Fruit fly (Drosophila melanogaster) whole organism, adult: ENCODE measurements around the gene inaF-D.

Source experiments
- CG11617 ChIP-seq: fragments of 200-800 bp; sonication (Bioruptor generic); optimal IDR thresholded peaks from 2 replicates; lab custom pipeline; 2017; ENCODE audit warnings: mild to moderate bottlenecking, missing biosample characterization, missing genetic modification reagents, missing genetic modification characterization
- CG14711 ChIP-seq: fragments of 200-800 bp; sonication (Bioruptor generic); optimal IDR thresholded peaks from 2 replicates; lab custom pipeline; 2018; ENCODE audit warnings: missing biosample characterization, mild to moderate bottlenecking, missing genetic modification characterization, moderate library complexity
- CG5204 ChIP-seq: fragments of 200-800 bp; sonication (Bioruptor generic); optimal IDR thresholded peaks from 2 replicates; lab custom pipeline; 2016; ENCODE audit warnings: missing biosample characterization, missing genetic modification characterization
- CG7045 ChIP-seq: fragments of 200-800 bp; sonication (Bioruptor generic); optimal IDR thresholded peaks from 2 replicates; lab custom pipeline; 2017; ENCODE audit warnings: missing biosample characterization, mild to moderate bottlenecking, missing genetic modification characterization
- CG7101 ChIP-seq: fragments of 200-800 bp; sonication (Bioruptor generic); optimal IDR thresholded peaks from 2 replicates; lab custom pipeline; 2018; ENCODE audit warnings: missing biosample characterization, mild to moderate bottlenecking, missing genetic modification characterization, moderate library complexity
- Clk ChIP-seq: fragments of 200-800 bp; sonication (Bioruptor generic); optimal IDR thresholded peaks from 2 replicates; lab custom pipeline; 2017; ENCODE audit warnings: missing biosample characterization, missing genetic modification characterization
- Crg-1 ChIP-seq: fragments of 200-800 bp; sonication (Bioruptor generic); optimal IDR thresholded peaks from 2 replicates; lab custom pipeline; 2016; ENCODE audit warnings: missing biosample characterization, missing genetic modification characterization
- Mnt ChIP-seq: fragments of 200-800 bp; sonication (Bioruptor generic); optimal IDR thresholded peaks from 2 replicates; lab custom pipeline; 2016; ENCODE audit warnings: missing biosample characterization, mild to moderate bottlenecking, missing genetic modification characterization
- bab1 ChIP-seq: fragments of 200-800 bp; sonication (Bioruptor generic); optimal IDR thresholded peaks from 3 replicates; lab custom pipeline; 2019; ENCODE audit warnings: missing biosample characterization, mild to moderate bottlenecking, missing genetic modification characterization, moderate library complexity
- kay ChIP-seq: fragments of 200-800 bp; sonication (Bioruptor generic); peaks from one replicate; lab custom pipeline; 2016; ENCODE audit warnings: missing biosample characterization, missing genetic modification characterization, borderline replicate concordance
- ovo ChIP-seq: fragments of 200-800 bp; sonication (Bioruptor generic); optimal IDR thresholded peaks from 2 replicates; lab custom pipeline; 2016; ENCODE audit warnings: missing biosample characterization, missing genetic modification characterization
- pad ChIP-seq: fragments of 200-800 bp; sonication (Bioruptor generic); optimal IDR thresholded peaks from 3 replicates; lab custom pipeline; 2017; ENCODE audit warnings: missing biosample characterization, missing genetic modification characterization, mild to moderate bottlenecking, moderate library complexity, missing genetic modification reagents

dm6 chrX:11723946-11724345, 5.0 kb downstream of the inaF-D start, which contains the start of gene CG15221:
- no peak for TF ChIP-seq CG7101 (tag; lab: Kevin White, UChicago)
- no peak for TF ChIP-seq kay (GFP tag; lab: Kevin White, UChicago)
- no peak for TF ChIP-seq CG14711
- TF ChIP-seq CG5204 (GFP tag; lab: Kevin White, UChicago): no peak
- TF ChIP-seq Crg-1: no peak
- no peak for TF ChIP-seq ovo
- TF ChIP-seq CG11617 (GFP tag; lab: Kevin White, UChicago): no peak
- TF ChIP-seq Clk (GFP tag; lab: Kevin White, UChicago): no peak
- no peak for TF ChIP-seq bab1 (GFP tag; lab: Kevin White, UChicago)
- no peak for TF ChIP-seq CG7045 (GFP tag; lab: Kevin White, UChicago)
- no peak for TF ChIP-seq Mnt (GFP tag; lab: Kevin White, UChicago)
- TF ChIP-seq pad: no peak
